Fruit fly (Drosophila melanogaster) whole organism, prepupa: Measurements from ENCODE around the gene Pax.
A peak's percentile ranks its signal among the peaks of the same experiment; 100 is the strongest.

ENCODE experiments used
- Blimp-1 ChIP-seq: fragments of 200-800 bp; sonication (Bioruptor generic); optimal IDR thresholded peaks from 3 replicates; lab custom pipeline; 2017; ENCODE audit warnings: missing biosample characterization, missing genetic modification characterization, mild to moderate bottlenecking, moderate library complexity, missing genetic modification reagents
- CG10631 ChIP-seq: fragments of 200-800 bp; sonication (Bioruptor generic); optimal IDR thresholded peaks from 2 replicates; lab custom pipeline; 2016; ENCODE audit warnings: missing biosample characterization, missing genetic modification characterization
- CG11294 ChIP-seq: fragments of 200-800 bp; sonication (Bioruptor generic); IDR thresholded peaks from 2 replicates; pipeline ENCODE4 v1.3.6; 2022; ENCODE audit warnings: missing biosample characterization, missing genetic modification characterization
- CG11762 ChIP-seq: fragments of 200-800 bp; sonication (Bioruptor generic); optimal IDR thresholded peaks from 3 replicates; lab custom pipeline; 2016; ENCODE audit warnings: missing biosample characterization, missing genetic modification characterization; ENCODE audit not compliant: insufficient read depth
- CG11902 ChIP-seq: fragments of 200-800 bp; sonication (Bioruptor generic); optimal IDR thresholded peaks from 3 replicates; lab custom pipeline; 2016; ENCODE audit warnings: missing biosample characterization, missing genetic modification characterization
- CG15336 ChIP-seq: fragments of 200-800 bp; sonication (Bioruptor generic); IDR thresholded peaks from 2 replicates; pipeline ENCODE4 v1.3.6; 2022; ENCODE audit warnings: missing biosample characterization, missing genetic modification characterization
- CG1621 ChIP-seq: fragments of 200-800 bp; sonication (Bioruptor generic); optimal IDR thresholded peaks from 3 replicates; lab custom pipeline; 2018; ENCODE audit warnings: missing biosample characterization, mild to moderate bottlenecking, missing genetic modification characterization
- CG31627 ChIP-seq: fragments of 200-800 bp; sonication (Bioruptor generic); optimal IDR thresholded peaks from 3 replicates; lab custom pipeline; 2016; ENCODE audit warnings: missing biosample characterization, missing genetic modification characterization
- CG32006 ChIP-seq: fragments of 200-800 bp; sonication (Bioruptor generic); optimal IDR thresholded peaks from 3 replicates; lab custom pipeline; 2017; ENCODE audit warnings: missing biosample characterization, mild to moderate bottlenecking, missing genetic modification characterization
- CG34406 ChIP-seq: fragments of 200-800 bp; sonication (Bioruptor generic); optimal IDR thresholded peaks from 3 replicates; lab custom pipeline; 2016; ENCODE audit warnings: missing biosample characterization, missing genetic modification characterization
- CG3919 ChIP-seq: fragments of 200-800 bp; sonication (Bioruptor generic); optimal IDR thresholded peaks from 3 replicates; lab custom pipeline; 2016; ENCODE audit warnings: missing biosample characterization, missing genetic modification characterization
- CG6163 ChIP-seq: fragments of 200-800 bp; sonication (Bioruptor generic); IDR thresholded peaks from 3 replicates; pipeline ENCODE4 v1.3.6; 2022; ENCODE audit warnings: missing biosample characterization, missing genetic modification characterization
- CG7368 ChIP-seq: fragments of 200-800 bp; sonication (Bioruptor generic); optimal IDR thresholded peaks from 3 replicates; lab custom pipeline; 2016; ENCODE audit warnings: missing biosample characterization, missing genetic modification characterization
- CG8119 ChIP-seq: fragments of 200-800 bp; sonication (Bioruptor generic); IDR thresholded peaks from 3 replicates; pipeline ENCODE4 v1.3.6; 2022; ENCODE audit warnings: missing biosample characterization, missing genetic modification characterization
- CG8319 ChIP-seq: fragments of 200-800 bp; sonication (Bioruptor generic); optimal IDR thresholded peaks from 3 replicates; lab custom pipeline; 2016; ENCODE audit warnings: missing biosample characterization, missing genetic modification characterization
- Eip75B ChIP-seq: fragments of 200-800 bp; sonication (Bioruptor generic); optimal IDR thresholded peaks from 3 replicates; lab custom pipeline; 2016; ENCODE audit warnings: missing biosample characterization, missing genetic modification characterization
- Eip78C ChIP-seq: fragments of 200-800 bp; sonication (Bioruptor generic); peaks from one replicate; lab custom pipeline; 2016; ENCODE audit warnings: missing biosample characterization, missing genetic modification characterization
- Ets21C ChIP-seq: fragments of 200-800 bp; sonication (Bioruptor generic); optimal IDR thresholded peaks from 3 replicates; lab custom pipeline; 2016; ENCODE audit warnings: missing biosample characterization, missing genetic modification characterization
- Ets96B ChIP-seq: fragments of 200-800 bp; optimal IDR thresholded peaks from 2 replicates; lab custom pipeline; 2019; ENCODE audit warnings: missing biosample characterization, mild to moderate bottlenecking, missing genetic modification characterization, moderate library complexity
- Gug ChIP-seq: fragments of 200-800 bp; sonication (Bioruptor generic); IDR thresholded peaks from 2 replicates; pipeline ENCODE4 v1.3.6; 2022; ENCODE audit warnings: missing biosample characterization, missing genetic modification characterization
- Hr38 ChIP-seq: sonication (Bioruptor generic); optimal IDR thresholded peaks from 2 replicates; lab custom pipeline; 2016; ENCODE audit warnings: missing biosample characterization, missing genetic modification characterization
- Hr39 ChIP-seq: fragments of 200-800 bp; sonication (Bioruptor generic); optimal IDR thresholded peaks from 2 replicates; lab custom pipeline; 2016; ENCODE audit warnings: missing biosample characterization, missing genetic modification characterization
- Hr4 ChIP-seq: fragments of 200-800 bp; sonication (Bioruptor generic); optimal IDR thresholded peaks from 3 replicates; lab custom pipeline; 2016; ENCODE audit warnings: missing biosample characterization, missing genetic modification characterization
- Met ChIP-seq: fragments of 200-800 bp; sonication (Bioruptor generic); optimal IDR thresholded peaks from 3 replicates; lab custom pipeline; 2016; ENCODE audit warnings: missing biosample characterization, missing genetic modification characterization
- OdsH ChIP-seq: fragments of 200-800 bp; sonication (Bioruptor generic); optimal IDR thresholded peaks from 3 replicates; lab custom pipeline; 2016; ENCODE audit warnings: missing biosample characterization, missing genetic modification characterization
- Smox ChIP-seq: fragments of 200-800 bp; sonication (Bioruptor generic); optimal IDR thresholded peaks from 3 replicates; lab custom pipeline; 2016; ENCODE audit warnings: missing biosample characterization, missing genetic modification characterization
- Sox102F ChIP-seq: fragments of 200-800 bp; sonication (Bioruptor generic); optimal IDR thresholded peaks from 2 replicates; lab custom pipeline; 2016; ENCODE audit warnings: missing biosample characterization, mild to moderate bottlenecking, missing genetic modification characterization
- Sox14 ChIP-seq: fragments of 200-800 bp; sonication (Bioruptor generic); optimal IDR thresholded peaks from 3 replicates; lab custom pipeline; 2016; ENCODE audit warnings: missing biosample characterization, missing genetic modification characterization
- acj6 ChIP-seq: fragments of 200-800 bp; sonication (Bioruptor generic); optimal IDR thresholded peaks from 3 replicates; lab custom pipeline; 2016; ENCODE audit warnings: missing biosample characterization, missing genetic modification characterization
- dac ChIP-seq: fragments of 200-800 bp; sonication (Bioruptor generic); optimal IDR thresholded peaks from 2 replicates; lab custom pipeline; 2017; ENCODE audit warnings: missing biosample characterization, mild to moderate bottlenecking, missing genetic modification characterization
- dsx ChIP-seq: fragments of 200-800 bp; optimal IDR thresholded peaks from 3 replicates; lab custom pipeline; 2019; ENCODE audit warnings: missing biosample characterization, mild to moderate bottlenecking, missing genetic modification characterization, moderate library complexity; ENCODE audit not compliant: poor library complexity, severe bottlenecking
- esn ChIP-seq: fragments of 200-800 bp; sonication (Bioruptor generic); optimal IDR thresholded peaks from 2 replicates; lab custom pipeline; 2016; ENCODE audit warnings: missing biosample characterization, mild to moderate bottlenecking, missing genetic modification characterization, moderate library complexity
- fd59A ChIP-seq: fragments of 200-800 bp; sonication (Bioruptor generic); optimal IDR thresholded peaks from 2 replicates; lab custom pipeline; 2017; ENCODE audit warnings: missing biosample characterization, mild to moderate bottlenecking, missing genetic modification characterization, missing genetic modification reagents
- fd85E ChIP-seq: fragments of 200-800 bp; sonication (Bioruptor generic); optimal IDR thresholded peaks from 3 replicates; lab custom pipeline; 2016; ENCODE audit warnings: missing biosample characterization, missing genetic modification characterization
- lz ChIP-seq: fragments of 200-800 bp; sonication (Bioruptor generic); optimal IDR thresholded peaks from 3 replicates; lab custom pipeline; 2016; ENCODE audit warnings: missing biosample characterization, missing genetic modification characterization
- net ChIP-seq: fragments of 200-800 bp; sonication (Bioruptor generic); optimal IDR thresholded peaks from 3 replicates; lab custom pipeline; 2016; ENCODE audit warnings: missing biosample characterization, missing genetic modification characterization
- salr ChIP-seq, 2 experiments: fragments of 200-800 bp; sonication (Bioruptor generic); optimal IDR thresholded peaks; 3 replicates each; lab custom pipeline; 2016 to 2018; ENCODE audit warnings: missing biosample characterization in 2 of 2, missing genetic modification characterization in 2 of 2, mild to moderate bottlenecking in 1 of 2
- spab ChIP-seq: fragments of 200-800 bp; sonication (Bioruptor generic); optimal IDR thresholded peaks from 2 replicates; lab custom pipeline; 2017; ENCODE audit warnings: missing biosample characterization, mild to moderate bottlenecking, missing genetic modification characterization, missing genetic modification reagents
- ss ChIP-seq, 2 experiments: fragments of 200-800 bp; sonication (Bioruptor generic); optimal IDR thresholded peaks; 2 replicates in 1 of 2; 3 replicates in 1 of 2; lab custom pipeline; 2017 to 2018; ENCODE audit warnings: mild to moderate bottlenecking in 2 of 2, missing biosample characterization in 2 of 2, missing genetic modification characterization in 2 of 2, moderate library complexity in 1 of 2
- svp ChIP-seq: fragments of 200-800 bp; sonication (Bioruptor generic); peaks from one replicate; lab custom pipeline; 2016; ENCODE audit warnings: missing biosample characterization, missing genetic modification characterization
- vri ChIP-seq: fragments of 200-800 bp; sonication (Bioruptor generic); optimal IDR thresholded peaks from 3 replicates; lab custom pipeline; 2016; ENCODE audit warnings: missing biosample characterization, mild to moderate bottlenecking, missing genetic modification characterization

The Pax gene

DNA sequence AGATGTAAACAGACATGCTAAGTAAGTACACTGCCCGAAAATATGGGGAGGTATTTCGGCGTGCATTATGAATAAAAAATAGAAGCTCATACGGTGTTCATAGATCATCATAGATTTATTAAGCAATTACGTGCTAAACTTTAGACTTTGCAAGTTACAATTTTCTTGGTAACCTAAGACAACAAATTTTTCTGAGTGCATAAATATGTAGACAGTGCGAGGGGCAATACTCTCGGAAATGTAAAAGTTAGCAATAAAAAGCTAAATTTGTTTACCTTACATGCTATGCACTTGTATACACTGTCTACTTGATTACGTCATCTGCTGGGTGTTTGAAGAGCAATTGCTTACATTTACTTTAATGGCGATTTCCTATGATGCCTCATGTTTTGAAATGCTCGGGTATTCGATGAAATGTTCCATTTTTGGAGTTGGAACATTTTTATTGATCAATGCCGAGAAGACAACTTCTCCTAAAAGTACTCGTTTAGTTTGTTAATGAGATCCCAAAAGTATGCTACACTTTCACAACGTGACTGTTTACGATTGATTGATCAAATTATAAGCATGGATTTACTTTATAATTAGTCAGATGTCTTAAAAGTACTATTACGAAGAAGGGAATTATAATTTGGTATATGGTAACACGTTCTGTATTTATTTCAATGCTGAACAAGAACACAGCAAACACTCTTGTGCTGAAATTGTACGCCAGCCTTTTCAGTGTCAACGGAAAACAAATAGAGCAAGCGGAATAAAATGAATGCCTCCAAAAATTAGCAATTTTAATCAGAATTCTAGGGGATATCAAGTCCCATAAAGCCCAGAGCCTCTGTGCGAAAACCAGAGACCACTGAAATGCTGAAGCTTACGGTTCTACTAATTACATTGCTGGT is 9.5 kb downstream of the Pax start, which contains the start of gene Lectin-galC1 (continued):
- peak; percentile 78 for TF ChIP-seq OdsH (GFP tag; lab: Kevin White, UChicago)
- TF ChIP-seq CG6163, result peak; percentile 79
- peak; percentile 36 for TF ChIP-seq CG31627 (GFP tag; lab: Kevin White, UChicago)
- no peak for TF ChIP-seq Ets21C (GFP tag; lab: Kevin White, UChicago)
- TF ChIP-seq Eip78C (GFP tag; lab: Kevin White, UChicago), result peak; percentile 76
- TF ChIP-seq vri (GFP tag; lab: Kevin White, UChicago), result no peak
- TF ChIP-seq Met (GFP tag; lab: Kevin White, UChicago), result no peak
- peak; percentile 33 for TF ChIP-seq CG10631 (GFP tag; lab: Kevin White, UChicago)
- TF ChIP-seq CG11902, result no peak
- TF ChIP-seq CG15336, result peak; percentile 85
- TF ChIP-seq CG11294 (GFP tag; lab: Robert Waterston, UW), result peak; percentile 84
- TF ChIP-seq acj6, result peak; percentile 49
- no peak for TF ChIP-seq CG8319 (GFP tag; lab: Kevin White, UChicago)
- peak; percentile 32 for TF ChIP-seq dac
- TF ChIP-seq Smox (GFP tag; lab: Kevin White, UChicago), result no peak
- no peak for TF ChIP-seq fd85E (GFP tag; lab: Kevin White, UChicago)
- peak; percentile 65 for TF ChIP-seq CG3919 (GFP tag; lab: Kevin White, UChicago)
- peak; percentile 66 for TF ChIP-seq Gug
- peak; percentile 74; the same call in 2 of the 3 replicates for TF ChIP-seq CG8119 (GFP tag; lab: Robert Waterston, UW)
- TF ChIP-seq dsx (GFP tag; lab: Kevin White, UChicago), result no peak
- TF ChIP-seq CG1621 (tag; lab: Kevin White, UChicago), result no peak

DNA sequence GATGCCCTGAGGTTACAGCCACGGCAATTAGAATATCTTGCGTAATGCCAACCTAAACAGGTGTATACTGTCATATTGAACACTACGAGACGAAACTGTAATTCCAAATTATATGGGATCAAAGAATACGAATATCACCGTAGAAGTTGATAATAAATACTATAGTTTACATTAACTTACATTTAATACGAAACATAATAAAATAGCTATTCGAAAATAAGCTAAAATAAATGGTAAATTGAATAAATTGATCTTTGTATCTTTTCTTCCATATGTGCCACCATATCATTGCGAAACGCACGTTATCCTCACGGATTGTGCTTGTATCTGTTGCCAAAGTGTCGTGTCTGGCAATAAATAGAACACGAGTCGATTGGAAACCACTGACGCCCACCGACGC is 10.5 kb downstream of the Pax start:
- TF ChIP-seq Ets21C (GFP tag; lab: Kevin White, UChicago), result no peak
- peak; percentile 17 for TF ChIP-seq Eip78C (GFP tag; lab: Kevin White, UChicago)
- TF ChIP-seq CG7368, result no peak
- no peak for TF ChIP-seq salr (GFP tag; optimal IDR thresholded peaks at IDR 0.05; lab: Kevin White, UChicago)
- 0 out of 2 replicates have a peak, but pooled peaks have one; percentile 31 for TF ChIP-seq CG15336

DNA sequence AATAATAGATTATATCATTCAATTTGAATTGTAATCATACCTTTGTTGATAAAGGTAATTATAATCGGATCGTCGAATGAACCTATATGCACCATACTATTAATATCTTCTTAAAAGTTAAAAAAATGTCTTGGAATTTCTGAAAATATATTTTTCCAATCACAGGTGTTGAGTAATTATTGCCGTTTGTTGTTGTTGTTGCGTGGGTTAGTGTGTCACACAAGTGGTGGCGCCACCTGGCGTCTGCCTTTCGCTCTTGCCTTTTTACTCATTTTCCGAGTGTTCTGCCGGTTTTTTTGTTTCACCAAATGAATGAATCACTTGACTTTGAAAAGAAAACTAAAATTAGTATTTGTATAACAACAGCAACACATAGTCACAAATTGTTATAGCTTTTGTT is 11.3 kb downstream of the Pax start:
- no peak for TF ChIP-seq CG34406 (GFP tag; lab: Kevin White, UChicago)
- TF ChIP-seq Sox14, result no peak
- TF ChIP-seq Met (GFP tag; lab: Kevin White, UChicago), result no peak
- TF ChIP-seq CG3919 (GFP tag; lab: Kevin White, UChicago), result no peak
- TF ChIP-seq Eip75B (GFP tag; lab: Kevin White, UChicago), result no peak
- TF ChIP-seq esn (GFP tag; lab: Kevin White, UChicago), result no peak
- TF ChIP-seq CG11294 (GFP tag; lab: Robert Waterston, UW), result no peak
- no peak for TF ChIP-seq CG31627 (GFP tag; lab: Kevin White, UChicago)
- TF ChIP-seq Sox102F, result no peak
- no peak for TF ChIP-seq Ets96B (tag; lab: Kevin White, UChicago)
- no peak for TF ChIP-seq dsx (GFP tag; lab: Kevin White, UChicago)
- no peak for TF ChIP-seq CG32006 (GFP tag; lab: Kevin White, UChicago)
- TF ChIP-seq OdsH (GFP tag; lab: Kevin White, UChicago), result no peak
- no peak for TF ChIP-seq ss (GFP tag; optimal IDR thresholded peaks at IDR 0.05; lab: Kevin White, UChicago)
- TF ChIP-seq Hr38, result no peak
- TF ChIP-seq CG15336, result no peak
- no peak for TF ChIP-seq CG7368
- no peak for TF ChIP-seq lz (GFP tag; lab: Kevin White, UChicago)

DNA sequence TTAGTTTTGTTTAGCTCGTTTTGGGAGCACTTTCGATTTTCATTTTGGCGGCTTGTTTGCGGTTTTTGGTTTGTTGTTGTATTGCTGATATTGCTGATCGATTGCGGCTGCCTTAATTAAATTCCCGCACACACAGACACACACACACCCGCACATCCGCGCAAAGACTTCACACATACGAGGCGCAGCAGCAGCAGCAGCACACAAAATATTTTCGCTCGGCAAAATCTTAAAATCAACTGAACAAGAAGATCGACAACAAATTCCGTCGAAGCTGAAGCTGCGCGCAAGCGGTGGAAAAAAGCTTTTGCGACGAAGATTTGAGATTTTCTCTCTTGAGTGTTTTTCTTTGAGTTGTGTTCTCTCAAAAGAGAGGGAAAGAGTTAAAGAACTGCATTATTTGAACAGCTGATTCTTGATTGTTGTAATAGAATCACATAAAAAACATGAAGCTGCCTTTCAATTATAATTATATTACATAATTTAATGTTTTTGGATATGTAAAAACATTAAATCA is 12.1 kb downstream of the Pax start:
- TF ChIP-seq esn (GFP tag; lab: Kevin White, UChicago), result no peak
- peak; percentile 32 for TF ChIP-seq Blimp-1
- no peak for TF ChIP-seq net (GFP tag; lab: Kevin White, UChicago)
- TF ChIP-seq dac, result no peak
- TF ChIP-seq spab (GFP tag; lab: Kevin White, UChicago), result no peak
- TF ChIP-seq Sox14, result no peak
- TF ChIP-seq Hr39 (GFP tag; lab: Kevin White, UChicago), result no peak
- TF ChIP-seq CG11762, result no peak
- TF ChIP-seq lz (GFP tag; lab: Kevin White, UChicago), result no peak
- peak; percentile 36 for TF ChIP-seq dsx (GFP tag; lab: Kevin White, UChicago)
- no peak for TF ChIP-seq Hr4 (GFP tag; lab: Kevin White, UChicago)
- TF ChIP-seq Eip78C (GFP tag; lab: Kevin White, UChicago), result no peak
- TF ChIP-seq ss (GFP tag; optimal IDR thresholded peaks at IDR 0.05; lab: Kevin White, UChicago), result peak in 1 of 2 experiments; percentile 11
- no peak for TF ChIP-seq Sox102F
- TF ChIP-seq fd59A (GFP tag; lab: Kevin White, UChicago), result no peak
- TF ChIP-seq svp (GFP tag; lab: Kevin White, UChicago), result peak; percentile 33
